Worm (Caenorhabditis elegans) whole organism, young adult: Measurements from ENCODE around the gene C54C6.7.

Source experiments
- D2030.7 ChIP-seq: fragments of 200-800 bp; sonication (Bioruptor generic); IDR thresholded peaks from 2 replicates; pipeline ENCODE4 v1.3.6; 2022; ENCODE audit warnings: missing genetic modification reagents, missing genetic modification characterization, missing compliant biosample characterization
- F10E7.11 ChIP-seq: sonication (generic microtip); optimal IDR thresholded peaks from 2 replicates; lab custom pipeline; 2017; ENCODE audit warnings: mild to moderate bottlenecking, missing genetic modification characterization, moderate library complexity, missing compliant biosample characterization
- F37B4.10 ChIP-seq: fragments of 200-800 bp; sonication (Bioruptor generic); IDR thresholded peaks from 2 replicates; pipeline ENCODE4 v1.3.6; 2022; ENCODE audit warnings: missing genetic modification characterization, missing compliant biosample characterization
- F49E8.2 ChIP-seq: sonication (generic microtip); optimal IDR thresholded peaks from 3 replicates; lab custom pipeline; 2017; ENCODE audit warnings: missing genetic modification characterization, mild to moderate bottlenecking, missing compliant biosample characterization, antibody characterized with exemption, moderate library complexity; ENCODE audit not compliant: insufficient read depth
- F55B11.4 ChIP-seq: sonication (generic microtip); optimal IDR thresholded peaks from 2 replicates; lab custom pipeline; 2016; ENCODE audit warnings: missing compliant biosample characterization, missing genetic modification characterization, borderline replicate concordance; ENCODE audit not compliant: insufficient read depth
- K11D2.4 ChIP-seq: fragments of 200-800 bp; sonication (Bioruptor generic); IDR thresholded peaks from 2 replicates; pipeline ENCODE4 v1.3.6; 2022; ENCODE audit warnings: missing genetic modification reagents, missing genetic modification characterization, missing compliant biosample characterization
- Y53F4B.3 ChIP-seq: fragments of 200-800 bp; sonication (Bioruptor generic); IDR thresholded peaks from 2 replicates; pipeline ENCODE4 v1.3.6; 2022; ENCODE audit warnings: missing genetic modification reagents, missing genetic modification characterization, missing compliant biosample characterization
- Y53G8AR.9 ChIP-seq: fragments of 200-800 bp; sonication (Bioruptor generic); conservative IDR thresholded peaks from 2 replicates; pipeline ENCODE4 v1.3.6; 2022; ENCODE audit warnings: missing genetic modification reagents, missing genetic modification characterization, missing compliant biosample characterization
- Y56A3A.18 ChIP-seq: fragments of 200-800 bp; sonication (Bioruptor generic); IDR thresholded peaks from 2 replicates; pipeline ENCODE4 v1.3.6; 2022; ENCODE audit warnings: missing genetic modification reagents, missing genetic modification characterization, missing compliant biosample characterization
- Y67H2A.10 ChIP-seq: fragments of 200-800 bp; sonication (Bioruptor generic); conservative IDR thresholded peaks from 2 replicates; pipeline ENCODE4 v1.3.6; 2022; ENCODE audit warnings: missing genetic modification reagents, missing genetic modification characterization, missing compliant biosample characterization
- ZK185.1 ChIP-seq: sonication (generic microtip); optimal IDR thresholded peaks from 2 replicates; lab custom pipeline; 2016; ENCODE audit warnings: mild to moderate bottlenecking, missing genetic modification characterization, missing compliant biosample characterization; ENCODE audit not compliant: poor library complexity, severe bottlenecking
- ama-1 ChIP-seq, 3 experiments: fragments of 150-350 bp in 1 of 3; sonication (generic microtip) in 2 of 3; optimal IDR thresholded peaks; 2 replicates each; lab custom pipeline; 2014 to 2018; ENCODE audit warnings: missing biosample characterization in 2 of 3, missing genetic modification characterization in 2 of 3, missing genetic modification reagents in 2 of 3
- aptf-2 ChIP-seq: fragments of 200-800 bp; sonication (Bioruptor generic); conservative IDR thresholded peaks from 2 replicates; pipeline ENCODE4 v1.3.6; 2022; ENCODE audit warnings: missing genetic modification reagents, missing genetic modification characterization, missing compliant biosample characterization
- aptf-3 ChIP-seq: fragments of 200-800 bp; sonication (Bioruptor generic); IDR thresholded peaks from 2 replicates; pipeline ENCODE4 v1.3.6; 2022; ENCODE audit warnings: missing genetic modification characterization, missing compliant biosample characterization
- attf-3 ChIP-seq: fragments of 200-800 bp; sonication (Bioruptor generic); conservative IDR thresholded peaks from 2 replicates; pipeline ENCODE4 v1.3.6; 2022; ENCODE audit warnings: missing genetic modification reagents, missing genetic modification characterization, missing compliant biosample characterization
- cebp-1 ChIP-seq, 2 experiments: fragments of 200-800 bp in 1 of 2; sonication (Bioruptor generic) in 1 of 2; sonication (generic microtip) in 1 of 2; IDR thresholded peaks in 1 of 2; optimal IDR thresholded peaks in 1 of 2; 2 replicates each; pipeline versions ENCODE4 v1.3.6 to Lab custom; 2017 to 2022; ENCODE audit warnings: missing compliant biosample characterization in 2 of 2, missing genetic modification characterization in 2 of 2, mild to moderate bottlenecking in 1 of 2, missing genetic modification reagents in 1 of 2, moderate library complexity in 1 of 2
- cebp-2 ChIP-seq: fragments of 200-800 bp; sonication (Bioruptor generic); IDR thresholded peaks from 2 replicates; pipeline ENCODE4 v1.3.6; 2022; ENCODE audit warnings: missing genetic modification characterization, missing compliant biosample characterization
- ceh-58 ChIP-seq: fragments of 200-800 bp; sonication (Bioruptor generic); IDR thresholded peaks from 2 replicates; pipeline ENCODE4 v1.3.6; 2022; ENCODE audit warnings: missing genetic modification characterization, missing compliant biosample characterization
- chd-7 ChIP-seq: sonication (generic microtip); optimal IDR thresholded peaks from 2 replicates; lab custom pipeline; 2016; ENCODE audit warnings: mild to moderate bottlenecking, missing genetic modification characterization, moderate library complexity, missing compliant biosample characterization
- die-1 ChIP-seq: sonication (generic microtip); optimal IDR thresholded peaks from 2 replicates; lab custom pipeline; 2016; ENCODE audit warnings: missing genotype, mild to moderate bottlenecking, missing genetic modification characterization, missing compliant biosample characterization
- egl-18 ChIP-seq: fragments of 200-800 bp; sonication (Bioruptor generic); IDR thresholded peaks from 2 replicates; pipeline ENCODE4 v1.3.6; 2022; ENCODE audit warnings: missing genetic modification reagents, missing genetic modification characterization, missing compliant biosample characterization
- egl-44 ChIP-seq: fragments of 200-800 bp; sonication (Bioruptor generic); IDR thresholded peaks from 2 replicates; pipeline ENCODE4 v1.3.6; 2022; ENCODE audit warnings: missing genetic modification reagents, missing genetic modification characterization, missing compliant biosample characterization
- ekl-4 ChIP-seq: fragments of 200-800 bp; sonication (Bioruptor generic); IDR thresholded peaks from 2 replicates; pipeline ENCODE4 v1.3.6; 2022; ENCODE audit warnings: missing genetic modification reagents, missing genetic modification characterization, missing compliant biosample characterization
- fkh-3 ChIP-seq: sonication (generic microtip); optimal IDR thresholded peaks from 2 replicates; lab custom pipeline; 2016; ENCODE audit warnings: mild to moderate bottlenecking, missing genetic modification characterization, missing compliant biosample characterization
- gei-17 ChIP-seq: fragments of 200-800 bp; sonication (Bioruptor generic); optimal IDR thresholded peaks from 2 replicates; lab custom pipeline; 2018; ENCODE audit warnings: mild to moderate bottlenecking, missing genetic modification characterization, missing compliant biosample characterization
- him-1 ChIP-seq: sonication (generic microtip); optimal IDR thresholded peaks from 2 replicates; lab custom pipeline; 2016; ENCODE audit warnings: missing genotype, missing genetic modification reagents, missing genetic modification characterization, missing compliant biosample characterization
- hlh-26 ChIP-seq: fragments of 200-800 bp; sonication (Bioruptor generic); conservative IDR thresholded peaks from 2 replicates; pipeline ENCODE4 v1.3.6; 2022; ENCODE audit warnings: missing genetic modification reagents, missing genetic modification characterization, missing compliant biosample characterization
- hsf-1 ChIP-seq: fragments of 200-800 bp; sonication (Bioruptor generic); IDR thresholded peaks from 2 replicates; pipeline ENCODE4 v1.3.6; 2022; ENCODE audit warnings: missing genetic modification reagents, missing genetic modification characterization, missing compliant biosample characterization
- let-526 ChIP-seq: fragments of 200-800 bp; sonication (Bioruptor generic); IDR thresholded peaks from 2 replicates; pipeline ENCODE4 v1.3.6; 2022; ENCODE audit warnings: missing genetic modification reagents, missing genetic modification characterization, missing compliant biosample characterization
- lin-54 ChIP-seq: fragments of 200-800 bp; sonication (Bioruptor generic); optimal IDR thresholded peaks from 2 replicates; lab custom pipeline; 2018; ENCODE audit warnings: mild to moderate bottlenecking, missing genetic modification characterization, missing compliant biosample characterization
- madf-10 ChIP-seq: sonication (generic microtip); optimal IDR thresholded peaks from 2 replicates; lab custom pipeline; 2016; ENCODE audit warnings: mild to moderate bottlenecking, missing genetic modification characterization, missing compliant biosample characterization
- madf-6 ChIP-seq: fragments of 200-800 bp; sonication (Bioruptor generic); IDR thresholded peaks from 2 replicates; pipeline ENCODE4 v1.3.6; 2022; ENCODE audit warnings: missing genetic modification reagents, missing genetic modification characterization, missing compliant biosample characterization
- mcd-1 ChIP-seq: fragments of 200-800 bp; sonication (Bioruptor generic); IDR thresholded peaks from 2 replicates; pipeline ENCODE4 v1.3.6; 2022; ENCODE audit warnings: missing genetic modification reagents, missing genetic modification characterization, missing compliant biosample characterization
- nfyb-1 ChIP-seq: fragments of 200-800 bp; sonication (Bioruptor generic); IDR thresholded peaks from 2 replicates; pipeline ENCODE4 v1.3.6; 2022; ENCODE audit warnings: missing genetic modification reagents, missing genetic modification characterization, missing compliant biosample characterization
- nhr-80 ChIP-seq: sonication (generic microtip); optimal IDR thresholded peaks from 2 replicates; lab custom pipeline; 2016; ENCODE audit warnings: missing genetic modification characterization, missing compliant biosample characterization
- pbrm-1 ChIP-seq: fragments of 200-800 bp; sonication (Bioruptor generic); IDR thresholded peaks from 2 replicates; pipeline ENCODE4 v1.3.6; 2022; ENCODE audit warnings: missing genetic modification reagents, missing genetic modification characterization, missing compliant biosample characterization
- rec-8 ChIP-seq, 2 experiments: sonication (generic microtip); optimal IDR thresholded peaks; 2 replicates each; lab custom pipeline; 2016; ENCODE audit warnings: mild to moderate bottlenecking in 2 of 2, missing genetic modification characterization in 2 of 2, missing genetic modification reagents in 2 of 2, missing genotype in 2 of 2, missing biosample characterization in 1 of 2, missing compliant biosample characterization in 1 of 2, moderate library complexity in 1 of 2
- repo-1 ChIP-seq: sonication (generic microtip); optimal IDR thresholded peaks from 2 replicates; lab custom pipeline; 2017; ENCODE audit warnings: mild to moderate bottlenecking, missing genetic modification characterization, missing compliant biosample characterization
- somi-1 ChIP-seq: fragments of 200-800 bp; sonication (Bioruptor generic); optimal IDR thresholded peaks from 2 replicates; lab custom pipeline; 2018; ENCODE audit warnings: mild to moderate bottlenecking, missing genetic modification characterization, missing compliant biosample characterization
- sptf-2 ChIP-seq: fragments of 200-800 bp; sonication (Bioruptor generic); optimal IDR thresholded peaks from 2 replicates; lab custom pipeline; 2018; ENCODE audit warnings: mild to moderate bottlenecking, missing genetic modification characterization, missing compliant biosample characterization
- tbp1 ChIP-seq: fragments of 200-800 bp; sonication (Bioruptor generic); optimal IDR thresholded peaks from 2 replicates; lab custom pipeline; 2018; ENCODE audit warnings: mild to moderate bottlenecking, missing genetic modification characterization, missing compliant biosample characterization
- ztf-26 ChIP-seq: sonication (generic microtip); optimal IDR thresholded peaks from 2 replicates; lab custom pipeline; 2017; ENCODE audit warnings: missing genetic modification characterization, missing compliant biosample characterization
- ztf-3 ChIP-seq: fragments of 200-800 bp; sonication (Bioruptor generic); optimal IDR thresholded peaks from 2 replicates; lab custom pipeline; 2018; ENCODE audit warnings: mild to moderate bottlenecking, missing genetic modification characterization, missing compliant biosample characterization

The C54C6.7 gene

ce11 chrIII:3505051-3505548, 41.1 kb downstream of the C54C6.7 start, which contains the start of gene lias-1 (continued):
- TF ChIP-seq somi-1 (GFP tag; lab: Kevin White, UChicago) (no peak), hlh-26 (GFP tag; lab: Robert Waterston, UW) (no peak), nhr-80 (peak; percentile 27), ceh-58 (GFP tag; lab: Robert Waterston, UW) (no peak), cebp-2 (no peak), rec-8 (tag; optimal IDR thresholded peaks at IDR 0.05; lab: Kevin White, UChicago) (no peak), him-1 (no peak), F55B11.4 (tag; lab: Kevin White, UChicago) (no peak), Y53F4B.3 (GFP tag; lab: Robert Waterston, UW) (no peak)
- TF ChIP-seq, all 124 proteins: peak for 39

- TF ChIP-seq aptf-2 (GFP tag; lab: Robert Waterston, UW) (no peak), ceh-58 (GFP tag; lab: Robert Waterston, UW) (no peak), egl-44 (GFP tag; lab: Robert Waterston, UW) (peak; percentile 32; the same call in 1 of the 2 replicates)
Observed at ce11 chrIII:3504239-3504638, 42.0 kb downstream of the C54C6.7 start.

ce11 chrIII:3503286-3503685, 42.9 kb downstream of the C54C6.7 start, which contains the start of gene rpl-16:
Gene rpl-16 (minus strand): TSS chrIII:3503604.
- TF ChIP-seq F10E7.11 (tag; lab: Kevin White, UChicago) (no peak), ztf-3 (no peak), ama-1 (optimal IDR thresholded peaks at IDR 0.05; lab: Kevin White, UChicago) (no peak), ama-1 (GFP tag; optimal IDR thresholded peaks at IDR 0.05; lab: Kevin White, UChicago) (peak in 1 of 2 experiments; percentile 67), tbp1 (GFP tag; lab: Kevin White, UChicago) (peak; percentile 9), lin-54 (GFP tag; lab: Kevin White, UChicago) (peak; percentile 47), egl-18 (GFP tag; lab: Robert Waterston, UW) (peak; percentile 62; the same call in 1 of the 2 replicates), ztf-26 (no peak), K11D2.4 (GFP tag; lab: Robert Waterston, UW) (no peak), rec-8 (tag; optimal IDR thresholded peaks at IDR 0.05; lab: Kevin White, UChicago) (no peak), Y56A3A.18 (GFP tag; lab: Robert Waterston, UW) (0 out of 2 replicates have a peak, but pooled peaks have one; percentile 74), Y53G8AR.9 (peak; percentile 70), mcd-1 (GFP tag; lab: Robert Waterston, UW) (peak; percentile 46), let-526 (GFP tag; lab: Robert Waterston, UW) (no peak), madf-10 (no peak), sptf-2 (GFP tag; lab: Kevin White, UChicago) (no peak), nfyb-1 (GFP tag; lab: Robert Waterston, UW) (peak; percentile 61; the same call in 1 of the 2 replicates), die-1 (tag; lab: Kevin White, UChicago) (no peak), aptf-3 (GFP tag; lab: Robert Waterston, UW) (peak; percentile 60; the same call in 1 of the 2 replicates), F55B11.4 (tag; lab: Kevin White, UChicago) (no peak), pbrm-1 (peak; percentile 31), cebp-1 (GFP tag; IDR thresholded peaks at IDR 0.05; lab: Robert Waterston, UW) (no peak), cebp-1 (tag; optimal IDR thresholded peaks at IDR 0.05; lab: Kevin White, UChicago) (peak; percentile 22), fkh-3 (no peak), F49E8.2 (peak; percentile 38), D2030.7 (no peak), Y67H2A.10 (GFP tag; lab: Robert Waterston, UW) (no peak), attf-3 (GFP tag; lab: Robert Waterston, UW) (no peak), madf-6 (GFP tag; lab: Robert Waterston, UW) (peak; percentile 53; the same call in 1 of the 2 replicates), F37B4.10 (no peak), hsf-1 (GFP tag; lab: Robert Waterston, UW) (peak; percentile 66; the same call in 1 of the 2 replicates), repo-1 (peak; percentile 36), gei-17 (GFP tag; lab: Kevin White, UChicago) (no peak), ZK185.1 (no peak), chd-7 (tag; lab: Kevin White, UChicago) (no peak), ekl-4 (peak; percentile 73)
